Fruit fly (Drosophila melanogaster) whole organism, embryonic: ENCODE results near the gene CG32939.

ENCODE experiments used
- Abd-B ChIP-seq: fragments of 200-800 bp; sonication (Bioruptor generic); optimal IDR thresholded peaks from 2 replicates; lab custom pipeline; 2018; ENCODE audit warnings: missing biosample characterization, mild to moderate bottlenecking, missing genetic modification characterization, moderate library complexity
- CG10366 ChIP-seq: fragments of 200-800 bp; sonication (Bioruptor generic); IDR thresholded peaks from 2 replicates; pipeline ENCODE4 v1.3.6; 2022; ENCODE audit warnings: missing biosample characterization, missing genetic modification characterization
- CG11398 ChIP-seq: fragments of 200-800 bp; sonication (Bioruptor generic); optimal IDR thresholded peaks from 2 replicates; lab custom pipeline; 2016; ENCODE audit warnings: missing biosample characterization, missing genetic modification characterization
- CG11696 ChIP-seq: fragments of 200-800 bp; sonication (Bioruptor generic); IDR thresholded peaks from 2 replicates; pipeline ENCODE4 v1.3.6; 2022; ENCODE audit warnings: missing biosample characterization, missing genetic modification characterization
- CG14860 ChIP-seq: fragments of 200-800 bp; sonication (Bioruptor generic); IDR thresholded peaks from 3 replicates; pipeline ENCODE4 v1.3.6; 2022; ENCODE audit warnings: missing biosample characterization, missing genetic modification characterization; ENCODE audit not compliant: partially characterized antibody
- CG15011 ChIP-seq: fragments of 200-800 bp; sonication (Bioruptor generic); optimal IDR thresholded peaks from 3 replicates; lab custom pipeline; 2018; ENCODE audit warnings: missing biosample characterization, mild to moderate bottlenecking, missing genetic modification characterization
- CG15601 ChIP-seq: fragments of 200-800 bp; sonication (Bioruptor generic); optimal IDR thresholded peaks from 3 replicates; lab custom pipeline; 2019; ENCODE audit warnings: missing biosample characterization, mild to moderate bottlenecking, missing genetic modification characterization, moderate library complexity
- CG1602 ChIP-seq: fragments of 200-800 bp; sonication (Bioruptor generic); optimal IDR thresholded peaks from 3 replicates; lab custom pipeline; 2016; ENCODE audit warnings: missing biosample characterization, missing genetic modification characterization
- CG17612 ChIP-seq: fragments of 200-800 bp; sonication (Bioruptor generic); IDR thresholded peaks from 2 replicates; pipeline ENCODE4 v1.3.6; 2022; ENCODE audit warnings: missing biosample characterization, missing genetic modification characterization
- CG32532 ChIP-seq: fragments of 200-800 bp; sonication (Bioruptor generic); IDR thresholded peaks from 2 replicates; pipeline ENCODE4 v1.3.6; 2022; ENCODE audit warnings: missing biosample characterization, missing genetic modification characterization
- CG34422 ChIP-seq: fragments of 200-800 bp; sonication (Bioruptor generic); IDR thresholded peaks from 3 replicates; pipeline ENCODE4 v1.3.6; 2022; ENCODE audit warnings: missing biosample characterization, missing genetic modification characterization
- CG4617 ChIP-seq: fragments of 200-800 bp; sonication (Bioruptor generic); optimal IDR thresholded peaks from 3 replicates; lab custom pipeline; 2016; ENCODE audit warnings: missing biosample characterization, missing genetic modification characterization, borderline replicate concordance
- CG4854 ChIP-seq: fragments of 200-800 bp; sonication (Bioruptor generic); optimal IDR thresholded peaks from 2 replicates; lab custom pipeline; 2016; ENCODE audit warnings: missing biosample characterization, missing genetic modification characterization, inconsistent platforms
- CG6272 ChIP-seq: fragments of 200-800 bp; sonication (Bioruptor generic); IDR thresholded peaks from 2 replicates; pipeline ENCODE4 v1.3.6; 2022; ENCODE audit warnings: missing biosample characterization, missing genetic modification characterization
- CG6689 ChIP-seq: fragments of 200-800 bp; sonication (Bioruptor generic); IDR thresholded peaks from 2 replicates; pipeline ENCODE4 v1.3.6; 2022; ENCODE audit warnings: missing biosample characterization, missing genetic modification characterization
- CG6765 ChIP-seq: fragments of 200-800 bp; sonication (Bioruptor generic); optimal IDR thresholded peaks from 3 replicates; lab custom pipeline; 2017; ENCODE audit warnings: missing biosample characterization, mild to moderate bottlenecking, missing genetic modification characterization
- CG7357 ChIP-seq: fragments of 200-800 bp; sonication (Bioruptor generic); IDR thresholded peaks from 3 replicates; pipeline ENCODE4 v1.3.6; 2022; ENCODE audit warnings: missing biosample characterization, missing genetic modification characterization
- CG8765 ChIP-seq: fragments of 200-800 bp; sonication (Bioruptor generic); IDR thresholded peaks from 2 replicates; pipeline ENCODE4 v1.3.6; 2022; ENCODE audit warnings: missing biosample characterization, missing genetic modification characterization
- CG9932 ChIP-seq: fragments of 200-800 bp; sonication (Bioruptor generic); IDR thresholded peaks from 2 replicates; pipeline ENCODE4 v1.3.6; 2022; ENCODE audit warnings: missing biosample characterization, missing genetic modification characterization
- CHES-1-like ChIP-seq: fragments of 200-800 bp; sonication (Bioruptor generic); optimal IDR thresholded peaks from 2 replicates; lab custom pipeline; 2016; ENCODE audit warnings: missing biosample characterization, missing genetic modification characterization
- D19B ChIP-seq: fragments of 200-800 bp; sonication (Bioruptor generic); optimal IDR thresholded peaks from 2 replicates; lab custom pipeline; 2017; ENCODE audit warnings: missing biosample characterization, mild to moderate bottlenecking, missing genetic modification characterization
- Doc3 ChIP-seq: fragments of 200-800 bp; sonication (Bioruptor generic); IDR thresholded peaks from 3 replicates; pipeline ENCODE4 v1.3.6; 2022; ENCODE audit warnings: missing biosample characterization, missing genetic modification characterization; ENCODE audit not compliant: partially characterized antibody
- HHEX ChIP-seq: fragments of 200-800 bp; sonication (Bioruptor generic); optimal IDR thresholded peaks from 3 replicates; lab custom pipeline; 2017; ENCODE audit warnings: missing biosample characterization, mild to moderate bottlenecking, missing genetic modification characterization, missing genetic modification reagents
- Hand ChIP-seq: fragments of 200-800 bp; sonication (Bioruptor generic); optimal IDR thresholded peaks from 2 replicates; lab custom pipeline; 2017; ENCODE audit warnings: mild to moderate bottlenecking, missing biosample characterization, missing genetic modification reagents, missing genetic modification characterization
- HmgD ChIP-seq: fragments of 200-800 bp; sonication (Bioruptor generic); optimal IDR thresholded peaks from 3 replicates; lab custom pipeline; 2016; ENCODE audit warnings: missing biosample characterization, missing genetic modification characterization
- Hmr ChIP-seq: fragments of 200-800 bp; sonication (Bioruptor generic); optimal IDR thresholded peaks from 3 replicates; lab custom pipeline; 2017; ENCODE audit warnings: mild to moderate bottlenecking, missing biosample characterization, missing genetic modification reagents, missing genetic modification characterization
- NFAT ChIP-seq: fragments of 200-800 bp; sonication (Bioruptor generic); IDR thresholded peaks from 2 replicates; pipeline ENCODE4 v1.3.6; 2022; ENCODE audit warnings: missing biosample characterization, missing genetic modification characterization
- NK7.1 ChIP-seq: fragments of 200-800 bp; sonication (Bioruptor generic); optimal IDR thresholded peaks from 3 replicates; lab custom pipeline; 2016; ENCODE audit warnings: missing biosample characterization, missing genetic modification characterization
- NfI ChIP-seq: fragments of 200-800 bp; sonication (Bioruptor generic); optimal IDR thresholded peaks from 3 replicates; lab custom pipeline; 2018; ENCODE audit warnings: missing biosample characterization, mild to moderate bottlenecking, missing genetic modification characterization, moderate library complexity
- Ptx1 ChIP-seq: fragments of 200-800 bp; sonication (Bioruptor generic); IDR thresholded peaks from 2 replicates; pipeline ENCODE4 v1.3.6; 2022; ENCODE audit warnings: missing biosample characterization, missing genetic modification characterization
- Sox100B ChIP-seq: fragments of 200-800 bp; sonication (Bioruptor generic); optimal IDR thresholded peaks from 3 replicates; lab custom pipeline; 2018; ENCODE audit warnings: missing biosample characterization, mild to moderate bottlenecking, missing genetic modification characterization
- bowl ChIP-seq: fragments of 200-800 bp; sonication (Bioruptor generic); IDR thresholded peaks from 2 replicates; pipeline ENCODE4 v1.3.6; 2022; ENCODE audit warnings: missing biosample characterization, missing genetic modification characterization
- cato ChIP-seq: fragments of 200-800 bp; sonication (Bioruptor generic); optimal IDR thresholded peaks from 2 replicates; lab custom pipeline; 2016; ENCODE audit warnings: missing biosample characterization, missing genetic modification characterization, borderline replicate concordance
- corto ChIP-seq: fragments of 200-800 bp; sonication (Bioruptor generic); optimal IDR thresholded peaks from 2 replicates; lab custom pipeline; 2016; ENCODE audit warnings: missing biosample characterization, mild to moderate bottlenecking, missing genetic modification characterization, moderate library complexity
- dpn ChIP-seq, 2 experiments: fragments of 200-800 bp; sonication (Bioruptor generic); optimal IDR thresholded peaks; 3 replicates each; lab custom pipeline; 2016; ENCODE audit warnings: missing biosample characterization in 2 of 2, missing genetic modification characterization in 2 of 2
- fd3F ChIP-seq: fragments of 200-800 bp; sonication (Bioruptor generic); optimal IDR thresholded peaks from 2 replicates; lab custom pipeline; 2018; ENCODE audit warnings: missing biosample characterization, mild to moderate bottlenecking, missing genetic modification characterization, moderate library complexity
- fd64A ChIP-seq: fragments of 200-800 bp; sonication (Bioruptor generic); optimal IDR thresholded peaks from 3 replicates; lab custom pipeline; 2018; ENCODE audit warnings: missing biosample characterization, mild to moderate bottlenecking, missing genetic modification characterization
- grau ChIP-seq: fragments of 200-800 bp; optimal IDR thresholded peaks from 3 replicates; lab custom pipeline; 2019; ENCODE audit warnings: missing biosample characterization, mild to moderate bottlenecking, missing genetic modification characterization, moderate library complexity
- grn ChIP-seq: fragments of 200-800 bp; sonication (Bioruptor generic); optimal IDR thresholded peaks from 3 replicates; lab custom pipeline; 2017; ENCODE audit warnings: missing biosample characterization, missing genetic modification characterization
- gro ChIP-seq: fragments of 200-800 bp; sonication (Bioruptor generic); optimal IDR thresholded peaks from 2 replicates; lab custom pipeline; 2016; ENCODE audit warnings: missing biosample characterization, missing genetic modification characterization
- inv ChIP-seq: fragments of 200-800 bp; sonication (Bioruptor generic); IDR thresholded peaks from 2 replicates; pipeline ENCODE4 v1.3.6; 2022; ENCODE audit warnings: missing biosample characterization, missing genetic modification characterization; ENCODE audit not compliant: partially characterized antibody
- lab ChIP-seq: fragments of 200-800 bp; sonication (Bioruptor generic); optimal IDR thresholded peaks from 3 replicates; lab custom pipeline; 2017; ENCODE audit warnings: missing biosample characterization, missing genetic modification characterization, mild to moderate bottlenecking, moderate library complexity, missing genetic modification reagents
- maf-S ChIP-seq: fragments of 200-800 bp; sonication (Bioruptor generic); optimal IDR thresholded peaks from 2 replicates; lab custom pipeline; 2016; ENCODE audit warnings: missing biosample characterization, missing genetic modification characterization
- nerfin-1 ChIP-seq: fragments of 200-800 bp; sonication (Bioruptor generic); optimal IDR thresholded peaks from 3 replicates; lab custom pipeline; 2019; ENCODE audit warnings: missing biosample characterization, mild to moderate bottlenecking, missing genetic modification characterization, moderate library complexity
- nerfin-2 ChIP-seq: fragments of 200-800 bp; sonication (Bioruptor generic); IDR thresholded peaks from 2 replicates; pipeline ENCODE4 v1.3.6; 2022; ENCODE audit warnings: missing biosample characterization, missing genetic modification characterization; ENCODE audit not compliant: partially characterized antibody
- nom ChIP-seq: fragments of 200-800 bp; sonication (Bioruptor generic); optimal IDR thresholded peaks from 2 replicates; lab custom pipeline; 2017; ENCODE audit warnings: missing biosample characterization, missing genetic modification characterization, mild to moderate bottlenecking, moderate library complexity, missing genetic modification reagents
- prd ChIP-seq, 3 experiments: fragments of >200 bp in 2 of 3; fragments of 200-800 bp in 1 of 3; sonication (Bioruptor generic) in 1 of 3; optimal IDR thresholded peaks in 2 of 3; IDR thresholded peaks in 1 of 3; 2 replicates in 2 of 3; 3 replicates in 1 of 3; pipeline versions ENCODE4 v1.3.6 to Lab custom; 2017 to 2022; ENCODE audit warnings: missing biosample characterization in 1 of 3, missing genetic modification characterization in 1 of 3
- repo ChIP-seq: fragments of 200-800 bp; sonication (Bioruptor generic); optimal IDR thresholded peaks from 2 replicates; lab custom pipeline; 2016; ENCODE audit warnings: missing biosample characterization, missing genetic modification characterization
- stwl ChIP-seq: fragments of 200-800 bp; sonication (Bioruptor generic); optimal IDR thresholded peaks from 3 replicates; lab custom pipeline; 2018; ENCODE audit warnings: missing biosample characterization, mild to moderate bottlenecking, missing genetic modification characterization, moderate library complexity
- zf30C ChIP-seq: fragments of 200-800 bp; sonication (Bioruptor generic); optimal IDR thresholded peaks from 3 replicates; lab custom pipeline; 2018; ENCODE audit warnings: missing biosample characterization, mild to moderate bottlenecking, missing genetic modification characterization

CG32939 gene

dm6 chr3R:9702567-9702966 is 9.7 kb downstream of the CG32939 start (continued):
- peak; percentile 82 for TF ChIP-seq NK7.1 (GFP tag; lab: Kevin White, UChicago)
- TF ChIP-seq grau (tag; lab: Kevin White, UChicago): peak; percentile 91
- no peak for TF ChIP-seq CG32532 (GFP tag; lab: Robert Waterston, UW)
- peak; percentile 79 for TF ChIP-seq CHES-1-like (GFP tag; lab: Kevin White, UChicago)
- TF ChIP-seq prd (optimal IDR thresholded peaks at IDR 0.05; lab: Kevin White, UChicago): no peak
- no peak for TF ChIP-seq prd (GFP tag; IDR thresholded peaks at IDR 0.05; lab: Robert Waterston, UW)
- no peak for TF ChIP-seq CG10366 (GFP tag; lab: Robert Waterston, UW)
- peak; percentile 82 for TF ChIP-seq fd64A (GFP tag; lab: Kevin White, UChicago)
- TF ChIP-seq corto (GFP tag; lab: Kevin White, UChicago): no peak
- TF ChIP-seq CG9932 (GFP tag; lab: Robert Waterston, UW): no peak
- TF ChIP-seq zf30C: no peak
- peak; percentile 82 for TF ChIP-seq CG6272 (GFP tag; lab: Robert Waterston, UW)
- peak; percentile 72 for TF ChIP-seq CG11398 (GFP tag; lab: Kevin White, UChicago)
- TF ChIP-seq Doc3 (GFP tag; lab: Robert Waterston, UW): no peak
- TF ChIP-seq cato: peak; percentile 65
- TF ChIP-seq Ptx1: no peak
- peak; percentile 79 for TF ChIP-seq D19B (GFP tag; lab: Kevin White, UChicago)
- peak; percentile 78 for TF ChIP-seq CG1602
- peak; percentile 85 for TF ChIP-seq CG15601 (tag; lab: Kevin White, UChicago)
- TF ChIP-seq Hmr (GFP tag; lab: Kevin White, UChicago): peak; percentile 93
- no peak for TF ChIP-seq CG14860 (GFP tag; lab: Robert Waterston, UW)
- TF ChIP-seq CG15011 (GFP tag; lab: Kevin White, UChicago): peak; percentile 86
- peak; percentile 92 for TF ChIP-seq NfI (GFP tag; lab: Kevin White, UChicago)
- no peak for TF ChIP-seq NFAT (GFP tag; lab: Robert Waterston, UW)
- peak; percentile 88 for TF ChIP-seq fd3F (GFP tag; lab: Kevin White, UChicago)
- TF ChIP-seq nerfin-1 (tag; lab: Kevin White, UChicago): peak; percentile 77
- peak; percentile 86 for TF ChIP-seq Sox100B (GFP tag; lab: Kevin White, UChicago)
- TF ChIP-seq grn (GFP tag; lab: Kevin White, UChicago): peak; percentile 50
- peak; percentile 88 for TF ChIP-seq CG4854 (GFP tag; lab: Kevin White, UChicago)
- TF ChIP-seq inv (GFP tag; lab: Robert Waterston, UW): no peak
- peak; percentile 51 for TF ChIP-seq CG4617 (GFP tag; lab: Kevin White, UChicago)
- peak; percentile 55 for TF ChIP-seq repo (GFP tag; lab: Kevin White, UChicago)
- peak; percentile 78 for TF ChIP-seq Abd-B (GFP tag; lab: Kevin White, UChicago)
- peak; percentile 73 for TF ChIP-seq Hand (GFP tag; lab: Kevin White, UChicago)
- TF ChIP-seq CG6689 (GFP tag; lab: Robert Waterston, UW): no peak
- peak; percentile 44 for TF ChIP-seq HmgD (GFP tag; lab: Kevin White, UChicago)
- TF ChIP-seq CG7357 (GFP tag; lab: Robert Waterston, UW): peak; percentile 80
- TF ChIP-seq dpn (GFP tag; optimal IDR thresholded peaks at IDR 0.05; lab: Kevin White, UChicago): peak; percentile 84 to 87
- no peak for TF ChIP-seq nerfin-2 (GFP tag; lab: Robert Waterston, UW)
- peak; percentile 78 for TF ChIP-seq maf-S (GFP tag; lab: Kevin White, UChicago)
- TF ChIP-seq CG8765: no peak
- no peak for TF ChIP-seq CG11696
- TF ChIP-seq CG17612: no peak
- no peak for TF ChIP-seq CG34422
- no peak for TF ChIP-seq bowl
- peak; percentile 89 for TF ChIP-seq gro
- peak; percentile 24 for TF ChIP-seq stwl (tag; lab: Kevin White, UChicago)
- TF ChIP-seq nom (GFP tag; lab: Kevin White, UChicago): no peak
- TF ChIP-seq CG6765: peak; percentile 85
- peak; percentile 95 for TF ChIP-seq lab
- peak; percentile 88 for TF ChIP-seq HHEX
